Worm (Caenorhabditis elegans): ENCODE results near the gene ZC395.11.

DNA sequence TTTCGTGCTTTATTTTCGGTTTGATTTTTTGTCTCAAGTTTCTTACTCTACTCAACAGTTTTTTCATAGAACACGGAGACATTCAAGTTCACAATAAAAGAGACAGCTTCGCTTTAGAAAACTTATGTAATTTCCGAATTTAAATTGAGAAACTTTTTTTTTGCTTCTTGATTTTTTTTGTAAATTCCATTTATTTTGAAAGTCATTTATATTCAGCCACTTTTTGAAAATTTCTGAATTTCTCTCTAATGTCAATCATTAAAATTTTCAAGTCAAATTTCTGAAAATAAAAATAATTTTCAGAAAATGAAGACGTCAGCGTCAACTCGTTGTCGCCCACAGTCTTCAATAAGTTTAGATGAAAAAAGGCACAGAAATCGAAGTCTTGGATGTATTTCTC, 1.8 kb upstream of the ZC395.11 start, which contains the start of gene T15B12.1:
- no peak for TF ChIP-seq flt-1 (GFP tag; IDR thresholded peaks at IDR 0.05)
- TF ChIP-seq pes-1 (GFP tag; IDR thresholded peaks at IDR 0.05): no peak
- no peak for TF ChIP-seq F13C5.2 (tag; optimal IDR thresholded peaks at IDR 0.05)
- no peak for TF ChIP-seq ama-1 (optimal IDR thresholded peaks at IDR 0.05)
- TF ChIP-seq hmbx-1 (tag; optimal IDR thresholded peaks at IDR 0.05): no peak
- TF ChIP-seq ceh-13 (GFP tag; optimal IDR thresholded peaks at IDR 0.05): no peak
